Fruit fly (Drosophila melanogaster) whole organism, embryonic: ENCODE data around the gene STUB1.
A peak's percentile ranks its signal among the peaks of the same experiment; 100 is the strongest.

ENCODE experiments used
- Ada2b ChIP-seq: fragments of 200-800 bp; sonication (Bioruptor generic); IDR thresholded peaks from 2 replicates; pipeline ENCODE4 v1.3.6; 2022; ENCODE audit warnings: missing biosample characterization, missing genetic modification characterization
- Asciz ChIP-seq: fragments of 200-800 bp; sonication (Bioruptor generic); optimal IDR thresholded peaks from 2 replicates; lab custom pipeline; 2017; ENCODE audit warnings: missing biosample characterization, mild to moderate bottlenecking, missing genetic modification characterization, missing genetic modification reagents
- Awh ChIP-seq: fragments of 200-800 bp; sonication (Bioruptor generic); IDR thresholded peaks from 2 replicates; pipeline ENCODE4, ENCODE4 v1.3.6; 2022; ENCODE audit warnings: missing biosample characterization, missing genetic modification characterization
- CG12744 ChIP-seq: fragments of 200-800 bp; sonication (Bioruptor generic); optimal IDR thresholded peaks from 2 replicates; lab custom pipeline; 2016; ENCODE audit warnings: missing biosample characterization, missing genetic modification characterization
- CG15269 ChIP-seq: fragments of 200-800 bp; sonication (Bioruptor generic); optimal IDR thresholded peaks from 2 replicates; lab custom pipeline; 2018; ENCODE audit warnings: missing biosample characterization, mild to moderate bottlenecking, missing genetic modification characterization, moderate library complexity
- CG1603 ChIP-seq: fragments of 200-800 bp; sonication (Bioruptor generic); optimal IDR thresholded peaks from 2 replicates; lab custom pipeline; 2019; ENCODE audit warnings: missing biosample characterization, mild to moderate bottlenecking, missing genetic modification characterization, moderate library complexity
- CG1647 ChIP-seq: fragments of 200-800 bp; sonication (Bioruptor generic); optimal IDR thresholded peaks from 3 replicates; lab custom pipeline; 2016; ENCODE audit warnings: missing biosample characterization, missing genetic modification characterization
- CG17612 ChIP-seq: fragments of 200-800 bp; sonication (Bioruptor generic); IDR thresholded peaks from 2 replicates; pipeline ENCODE4 v1.3.6; 2022; ENCODE audit warnings: missing biosample characterization, missing genetic modification characterization
- CG2712 ChIP-seq: fragments of 200-800 bp; optimal IDR thresholded peaks from 3 replicates; lab custom pipeline; 2019; ENCODE audit warnings: missing biosample characterization, mild to moderate bottlenecking, missing genetic modification characterization, moderate library complexity
- CG3065 ChIP-seq: fragments of 200-800 bp; sonication (Bioruptor generic); optimal IDR thresholded peaks from 2 replicates; lab custom pipeline; 2016; ENCODE audit warnings: missing biosample characterization, missing genetic modification characterization
- CG31365 ChIP-seq: fragments of 200-800 bp; sonication (Bioruptor generic); optimal IDR thresholded peaks from 2 replicates; lab custom pipeline; 2018; ENCODE audit warnings: missing biosample characterization, mild to moderate bottlenecking, missing genetic modification characterization
- CG4282 ChIP-seq: fragments of 200-800 bp; sonication (Bioruptor generic); optimal IDR thresholded peaks from 2 replicates; lab custom pipeline; 2016; ENCODE audit warnings: missing biosample characterization, missing genetic modification characterization
- CG4404 ChIP-seq: fragments of 200-800 bp; sonication (Bioruptor generic); IDR thresholded peaks from 2 replicates; pipeline ENCODE4 v1.3.6; 2022; ENCODE audit warnings: missing biosample characterization, missing genetic modification characterization
- CG4424 ChIP-seq: fragments of 200-800 bp; sonication (Bioruptor generic); optimal IDR thresholded peaks from 3 replicates; lab custom pipeline; 2016; ENCODE audit warnings: missing biosample characterization, missing genetic modification characterization
- CG6654 ChIP-seq: fragments of 200-800 bp; sonication (Bioruptor generic); optimal IDR thresholded peaks from 2 replicates; lab custom pipeline; 2017; ENCODE audit warnings: missing biosample characterization, mild to moderate bottlenecking, missing genetic modification characterization
- CG8089 ChIP-seq: fragments of 200-800 bp; sonication (Bioruptor generic); optimal IDR thresholded peaks from 3 replicates; lab custom pipeline; 2016; ENCODE audit warnings: missing biosample characterization, missing genetic modification characterization
- CG8281 ChIP-seq: fragments of 200-800 bp; sonication (Bioruptor generic); optimal IDR thresholded peaks from 2 replicates; lab custom pipeline; 2018; ENCODE audit warnings: missing biosample characterization, mild to moderate bottlenecking, missing genetic modification characterization, moderate library complexity
- CG8290 ChIP-seq, 3 experiments: fragments of 200-800 bp; sonication (Bioruptor generic); optimal IDR thresholded peaks; 2 replicates each; lab custom pipeline; 2016 to 2019; ENCODE audit warnings: missing biosample characterization in 3 of 3, missing genetic modification characterization in 3 of 3, mild to moderate bottlenecking in 2 of 3, moderate library complexity in 1 of 3
- Ets97D ChIP-seq: fragments of 200-800 bp; sonication (Bioruptor generic); optimal IDR thresholded peaks from 3 replicates; lab custom pipeline; 2016; ENCODE audit warnings: missing biosample characterization, missing genetic modification characterization
- Gug ChIP-seq: fragments of 200-800 bp; sonication (Bioruptor generic); IDR thresholded peaks from 4 replicates; pipeline ENCODE4 v1.3.6; 2022; ENCODE audit warnings: missing biosample characterization, missing genetic modification characterization
- HLH4C ChIP-seq: fragments of 200-800 bp; sonication (Bioruptor generic); IDR thresholded peaks from 3 replicates; pipeline ENCODE4 v1.3.6; 2022; ENCODE audit warnings: missing biosample characterization, missing genetic modification characterization; ENCODE audit not compliant: partially characterized antibody
- Hmx ChIP-seq: fragments of 200-800 bp; sonication (Bioruptor generic); optimal IDR thresholded peaks from 2 replicates; lab custom pipeline; 2016; ENCODE audit warnings: missing biosample characterization, missing genetic modification characterization
- Med ChIP-seq: fragments of 200-800 bp; sonication (Bioruptor generic); peaks from one replicate; lab custom pipeline; 2016; ENCODE audit warnings: missing biosample characterization, missing genetic modification characterization, mild to moderate bottlenecking, inconsistent platforms, moderate library complexity
- Nf-YB ChIP-seq: fragments of 200-800 bp; sonication (Bioruptor generic); optimal IDR thresholded peaks from 3 replicates; lab custom pipeline; 2019; ENCODE audit warnings: missing biosample characterization, mild to moderate bottlenecking, missing genetic modification characterization, moderate library complexity
- Oaz ChIP-seq: fragments of 200-800 bp; sonication (Bioruptor generic); IDR thresholded peaks from 2 replicates; pipeline ENCODE4 v1.3.6; 2022; ENCODE audit warnings: missing biosample characterization, missing genetic modification characterization
- Rx ChIP-seq: fragments of 200-800 bp; sonication (Bioruptor generic); IDR thresholded peaks from 2 replicates; pipeline ENCODE4 v1.3.6; 2022; ENCODE audit warnings: missing biosample characterization, missing genetic modification characterization
- Sox100B ChIP-seq: fragments of 200-800 bp; sonication (Bioruptor generic); optimal IDR thresholded peaks from 3 replicates; lab custom pipeline; 2018; ENCODE audit warnings: missing biosample characterization, mild to moderate bottlenecking, missing genetic modification characterization
- Sox102F ChIP-seq: fragments of 200-800 bp; sonication (Bioruptor generic); optimal IDR thresholded peaks from 2 replicates; lab custom pipeline; 2018; ENCODE audit warnings: missing biosample characterization, mild to moderate bottlenecking, missing genetic modification characterization, moderate library complexity
- Sry-δ ChIP-seq: fragments of 200-800 bp; sonication (Bioruptor generic); optimal IDR thresholded peaks from 2 replicates; lab custom pipeline; 2016; ENCODE audit warnings: missing biosample characterization, missing genetic modification characterization
- ase ChIP-seq: fragments of 200-800 bp; sonication (Bioruptor generic); IDR thresholded peaks from 3 replicates; pipeline ENCODE4 v1.3.6; 2022; ENCODE audit warnings: missing biosample characterization, missing genetic modification characterization
- bbx ChIP-seq: fragments of 200-800 bp; sonication (Bioruptor generic); IDR thresholded peaks from 2 replicates; pipeline ENCODE4 v1.3.6; 2022; ENCODE audit warnings: missing biosample characterization, missing genetic modification characterization; ENCODE audit not compliant: partially characterized antibody
- caup ChIP-seq: fragments of 200-800 bp; sonication (Bioruptor generic); optimal IDR thresholded peaks from 3 replicates; lab custom pipeline; 2017; ENCODE audit warnings: missing biosample characterization, mild to moderate bottlenecking, missing genetic modification characterization, moderate library complexity; ENCODE audit not compliant: severe bottlenecking
- crp ChIP-seq, 2 experiments: fragments of 200-800 bp; sonication (Bioruptor generic); optimal IDR thresholded peaks; 2 replicates in 1 of 2; 3 replicates in 1 of 2; lab custom pipeline; 2017; ENCODE audit warnings: missing biosample characterization in 2 of 2, missing genetic modification characterization in 2 of 2, mild to moderate bottlenecking in 1 of 2, moderate library complexity in 1 of 2
- disco-r ChIP-seq: fragments of 200-800 bp; sonication (Bioruptor generic); optimal IDR thresholded peaks from 2 replicates; lab custom pipeline; 2016; ENCODE audit warnings: missing biosample characterization, missing genetic modification characterization
- ewg ChIP-seq: fragments of 200-800 bp; sonication (Bioruptor generic); optimal IDR thresholded peaks from 3 replicates; lab custom pipeline; 2017; ENCODE audit warnings: mild to moderate bottlenecking, missing biosample characterization, missing genetic modification reagents, missing genetic modification characterization
- fd3F ChIP-seq: fragments of 200-800 bp; sonication (Bioruptor generic); optimal IDR thresholded peaks from 2 replicates; lab custom pipeline; 2018; ENCODE audit warnings: missing biosample characterization, mild to moderate bottlenecking, missing genetic modification characterization, moderate library complexity
- fd64A ChIP-seq: fragments of 200-800 bp; sonication (Bioruptor generic); optimal IDR thresholded peaks from 3 replicates; lab custom pipeline; 2018; ENCODE audit warnings: missing biosample characterization, mild to moderate bottlenecking, missing genetic modification characterization
- gem ChIP-seq: fragments of 200-800 bp; sonication (Bioruptor generic); optimal IDR thresholded peaks from 2 replicates; lab custom pipeline; 2019; ENCODE audit warnings: missing biosample characterization, mild to moderate bottlenecking, missing genetic modification characterization, moderate library complexity
- gfzf ChIP-seq: fragments of 200-800 bp; sonication (Bioruptor generic); optimal IDR thresholded peaks from 2 replicates; lab custom pipeline; 2016; ENCODE audit warnings: missing biosample characterization, mild to moderate bottlenecking, missing genetic modification characterization, moderate library complexity
- her ChIP-seq: fragments of 200-800 bp; sonication (Bioruptor generic); optimal IDR thresholded peaks from 2 replicates; lab custom pipeline; 2016; ENCODE audit warnings: missing biosample characterization, missing genetic modification characterization
- jigr1 ChIP-seq: fragments of 200-800 bp; sonication (Bioruptor generic); IDR thresholded peaks from 3 replicates; pipeline ENCODE4 v1.3.6; 2022; ENCODE audit warnings: missing biosample characterization, missing genetic modification characterization
- knrl ChIP-seq: fragments of 200-800 bp; sonication (Bioruptor generic); IDR thresholded peaks from 3 replicates; pipeline ENCODE4 v1.3.6; 2022; ENCODE audit warnings: missing biosample characterization, missing genetic modification characterization; ENCODE audit not compliant: partially characterized antibody
- nerfin-2 ChIP-seq: fragments of 200-800 bp; sonication (Bioruptor generic); IDR thresholded peaks from 2 replicates; pipeline ENCODE4 v1.3.6; 2022; ENCODE audit warnings: missing biosample characterization, missing genetic modification characterization; ENCODE audit not compliant: partially characterized antibody
- rib ChIP-seq: fragments of 200-800 bp; sonication (Bioruptor generic); IDR thresholded peaks from 2 replicates; pipeline ENCODE4 v1.3.6; 2022; ENCODE audit warnings: missing biosample characterization, missing genetic modification characterization
- stwl ChIP-seq: fragments of 200-800 bp; sonication (Bioruptor generic); optimal IDR thresholded peaks from 3 replicates; lab custom pipeline; 2018; ENCODE audit warnings: missing biosample characterization, mild to moderate bottlenecking, missing genetic modification characterization, moderate library complexity

Gene STUB1

DNA sequence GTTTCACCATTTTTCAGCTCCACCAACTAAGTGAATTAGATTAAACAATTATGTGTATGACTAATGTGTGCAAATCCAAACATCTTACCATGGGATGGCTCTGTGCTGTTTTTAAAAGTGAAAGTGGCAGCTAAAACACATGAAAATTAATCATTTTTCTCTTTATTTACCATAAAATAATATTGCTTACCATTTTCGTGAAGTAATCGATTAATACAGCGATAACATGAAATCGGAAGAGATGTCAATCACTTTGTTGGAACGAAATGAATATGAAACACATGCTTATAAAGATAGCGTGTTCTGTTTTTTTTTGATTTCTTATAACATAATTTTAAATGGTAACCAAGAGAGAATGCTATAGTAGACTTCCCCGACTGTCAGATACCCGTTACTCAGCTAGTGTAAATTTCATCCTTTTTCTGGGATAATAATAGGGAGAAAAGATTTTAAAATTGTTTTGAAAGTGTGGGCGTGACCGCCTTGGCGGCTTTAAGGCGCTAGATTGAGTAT is 33.5 kb upstream of the STUB1 start (continued):
- no peak for TF ChIP-seq Hmx (GFP tag; lab: Kevin White, UChicago)
- no peak for TF ChIP-seq Sox102F (GFP tag; lab: Kevin White, UChicago)
- TF ChIP-seq Sox100B: peak; percentile 3
- no peak for TF ChIP-seq Ada2b (GFP tag; lab: Robert Waterston, UW)
- TF ChIP-seq Gug (GFP tag; lab: Robert Waterston, UW): no peak
- TF ChIP-seq CG8281 (tag; lab: Kevin White, UChicago): no peak
- TF ChIP-seq nerfin-2: no peak
- peak; percentile 59 for TF ChIP-seq Med
- no peak for TF ChIP-seq disco-r (GFP tag; lab: Kevin White, UChicago)
- TF ChIP-seq CG2712 (tag; lab: Kevin White, UChicago): peak; percentile 16
- no peak for TF ChIP-seq jigr1
- TF ChIP-seq CG1647 (GFP tag; lab: Kevin White, UChicago): no peak
- no peak for TF ChIP-seq CG4404 (GFP tag; lab: Robert Waterston, UW)
- TF ChIP-seq CG1603 (tag; lab: Kevin White, UChicago): peak; percentile 91
- no peak for TF ChIP-seq rib (GFP tag; lab: Robert Waterston, UW)
- TF ChIP-seq caup (GFP tag; lab: Kevin White, UChicago): no peak
- TF ChIP-seq Oaz (GFP tag; lab: Robert Waterston, UW): no peak
- no peak for TF ChIP-seq knrl (GFP tag; lab: Robert Waterston, UW)
- TF ChIP-seq CG17612: no peak
- TF ChIP-seq Ets97D (GFP tag; lab: Kevin White, UChicago): peak; percentile 27
- 0 out of 2 replicates have a peak, but pooled peaks have one; percentile 9 for TF ChIP-seq bbx (GFP tag; lab: Robert Waterston, UW)
- no peak for TF ChIP-seq Nf-YB (GFP tag; lab: Kevin White, UChicago)
- TF ChIP-seq Sry-δ (GFP tag; lab: Kevin White, UChicago): peak; percentile 52
- no peak for TF ChIP-seq CG4424 (GFP tag; lab: Kevin White, UChicago)
- TF ChIP-seq fd64A (GFP tag; lab: Kevin White, UChicago): no peak
- no peak for TF ChIP-seq CG31365 (tag; lab: Kevin White, UChicago)
- TF ChIP-seq ewg (GFP tag; lab: Kevin White, UChicago): no peak
- no peak for TF ChIP-seq Asciz (GFP tag; lab: Kevin White, UChicago)
- TF ChIP-seq CG8089 (GFP tag; lab: Kevin White, UChicago): no peak
- no peak for TF ChIP-seq CG6654
- no peak for TF ChIP-seq gem
- no peak for TF ChIP-seq her (GFP tag; lab: Kevin White, UChicago)
- TF ChIP-seq crp (GFP tag; optimal IDR thresholded peaks at IDR 0.05; lab: Kevin White, UChicago): no peak
- TF ChIP-seq gfzf (GFP tag; lab: Kevin White, UChicago): no peak
- TF ChIP-seq Rx (GFP tag; lab: Robert Waterston, UW): no peak
- no peak for TF ChIP-seq CG15269
- no peak for TF ChIP-seq Awh (GFP tag; lab: Robert Waterston, UW)
- TF ChIP-seq HLH4C (GFP tag; lab: Robert Waterston, UW): peak; percentile 67
- peak; percentile 10 for TF ChIP-seq stwl (tag; lab: Kevin White, UChicago)
- TF ChIP-seq fd3F (GFP tag; lab: Kevin White, UChicago): no peak
- no peak for TF ChIP-seq CG8290 (GFP tag; optimal IDR thresholded peaks at IDR 0.05; lab: Kevin White, UChicago)
- TF ChIP-seq CG8290 (tag; optimal IDR thresholded peaks at IDR 0.05; lab: Kevin White, UChicago): no peak
- TF ChIP-seq ase (GFP tag; lab: Robert Waterston, UW): no peak
- no peak for TF ChIP-seq CG12744 (GFP tag; lab: Kevin White, UChicago)
- peak; percentile 95 for TF ChIP-seq CG3065
- TF ChIP-seq CG4282: no peak
- TF ChIP-seq, all 482 proteins: peak for 48
